Worm (Caenorhabditis elegans): ENCODE data around the gene lido-18.

DNA sequence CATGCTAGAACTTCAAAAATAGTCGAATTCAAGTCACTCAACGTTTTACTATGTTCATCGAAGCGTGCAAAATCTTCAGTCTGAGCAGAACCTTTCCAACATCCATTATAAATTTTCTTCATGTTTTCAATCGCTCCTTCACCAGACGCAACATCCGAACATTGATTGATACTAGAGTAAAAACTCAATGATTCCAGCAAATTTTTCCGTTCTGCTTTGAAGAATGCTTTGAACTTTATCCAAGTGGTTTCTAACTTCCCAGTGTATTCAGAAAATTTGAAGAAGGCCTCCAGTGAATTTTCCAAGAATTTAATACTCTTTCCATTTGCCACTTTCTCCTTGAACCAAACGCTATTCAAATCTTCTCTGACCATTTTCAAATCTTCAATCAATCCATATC is 30.2 kb downstream of the lido-18 start:
- TF ChIP-seq mab-9 (GFP tag; IDR thresholded peaks at IDR 0.05) (no peak), elt-3 (tag; optimal IDR thresholded peaks at IDR 0.05) (no peak), swsn-7 (tag; optimal IDR thresholded peaks at IDR 0.05) (no peak), mdl-1 (tag; optimal IDR thresholded peaks at IDR 0.05) (no peak), unc-130 (tag; optimal IDR thresholded peaks at IDR 0.05) (no peak), ama-1 (optimal IDR thresholded peaks at IDR 0.05) (no peak)
